Worm (Caenorhabditis elegans) whole organism, young adult: ENCODE data around the gene rps-25.

ENCODE experiments used
- B0035.1 ChIP-seq: sonication (generic microtip); optimal IDR thresholded peaks from 2 replicates; lab custom pipeline; 2016; ENCODE audit warnings: missing genetic modification characterization, mild to moderate bottlenecking, missing compliant biosample characterization, missing genotype, missing genetic modification reagents
- B0336.3 ChIP-seq: fragments of 200-800 bp; sonication (Bioruptor generic); IDR thresholded peaks from 2 replicates; pipeline ENCODE4 v1.3.6; 2022; ENCODE audit warnings: missing genetic modification characterization, missing compliant biosample characterization
- C06A6.2 ChIP-seq: fragments of 200-800 bp; sonication (Bioruptor generic); conservative IDR thresholded peaks from 2 replicates; pipeline ENCODE4 v1.3.6; 2022; ENCODE audit warnings: missing genetic modification characterization, missing compliant biosample characterization
- F49E8.2 ChIP-seq: sonication (generic microtip); optimal IDR thresholded peaks from 3 replicates; lab custom pipeline; 2017; ENCODE audit warnings: missing genetic modification characterization, mild to moderate bottlenecking, missing compliant biosample characterization, antibody characterized with exemption, moderate library complexity; ENCODE audit not compliant: insufficient read depth
- T26A5.8 ChIP-seq: sonication (generic microtip); optimal IDR thresholded peaks from 2 replicates; lab custom pipeline; 2016; ENCODE audit warnings: missing genetic modification characterization, missing compliant biosample characterization
- Y53F4B.3 ChIP-seq: fragments of 200-800 bp; sonication (Bioruptor generic); IDR thresholded peaks from 2 replicates; pipeline ENCODE4 v1.3.6; 2022; ENCODE audit warnings: missing genetic modification reagents, missing genetic modification characterization, missing compliant biosample characterization
- Y56A3A.18 ChIP-seq: fragments of 200-800 bp; sonication (Bioruptor generic); IDR thresholded peaks from 2 replicates; pipeline ENCODE4 v1.3.6; 2022; ENCODE audit warnings: missing genetic modification reagents, missing genetic modification characterization, missing compliant biosample characterization
- ZK185.1 ChIP-seq: sonication (generic microtip); optimal IDR thresholded peaks from 2 replicates; lab custom pipeline; 2016; ENCODE audit warnings: mild to moderate bottlenecking, missing genetic modification characterization, missing compliant biosample characterization; ENCODE audit not compliant: poor library complexity, severe bottlenecking
- aptf-2 ChIP-seq: fragments of 200-800 bp; sonication (Bioruptor generic); conservative IDR thresholded peaks from 2 replicates; pipeline ENCODE4 v1.3.6; 2022; ENCODE audit warnings: missing genetic modification reagents, missing genetic modification characterization, missing compliant biosample characterization
- cebp-1 ChIP-seq, 2 experiments: fragments of 200-800 bp in 1 of 2; sonication (Bioruptor generic) in 1 of 2; sonication (generic microtip) in 1 of 2; IDR thresholded peaks in 1 of 2; optimal IDR thresholded peaks in 1 of 2; 2 replicates each; pipeline versions ENCODE4 v1.3.6 to Lab custom; 2017 to 2022; ENCODE audit warnings: missing compliant biosample characterization in 2 of 2, missing genetic modification characterization in 2 of 2, mild to moderate bottlenecking in 1 of 2, missing genetic modification reagents in 1 of 2, moderate library complexity in 1 of 2
- cebp-2 ChIP-seq: fragments of 200-800 bp; sonication (Bioruptor generic); IDR thresholded peaks from 2 replicates; pipeline ENCODE4 v1.3.6; 2022; ENCODE audit warnings: missing genetic modification characterization, missing compliant biosample characterization
- ceh-100 ChIP-seq: fragments of 200-800 bp; sonication (Bioruptor generic); IDR thresholded peaks from 2 replicates; pipeline ENCODE4 v1.3.6; 2022; ENCODE audit warnings: missing genetic modification reagents, missing genetic modification characterization, missing compliant biosample characterization
- ceh-27 ChIP-seq: fragments of 200-800 bp; sonication (Bioruptor generic); optimal IDR thresholded peaks from 2 replicates; lab custom pipeline; 2018; ENCODE audit warnings: mild to moderate bottlenecking, missing genetic modification characterization, moderate library complexity, missing compliant biosample characterization
- ceh-58 ChIP-seq: fragments of 200-800 bp; sonication (Bioruptor generic); IDR thresholded peaks from 2 replicates; pipeline ENCODE4 v1.3.6; 2022; ENCODE audit warnings: missing genetic modification characterization, missing compliant biosample characterization
- ceh-91 ChIP-seq: fragments of 200-800 bp; sonication (Bioruptor generic); IDR thresholded peaks from 2 replicates; pipeline ENCODE4 v1.3.6; 2022; ENCODE audit warnings: missing genetic modification reagents, missing genetic modification characterization, missing compliant biosample characterization
- die-1 ChIP-seq: sonication (generic microtip); optimal IDR thresholded peaks from 2 replicates; lab custom pipeline; 2016; ENCODE audit warnings: missing genotype, mild to moderate bottlenecking, missing genetic modification characterization, missing compliant biosample characterization
- dox-1 ChIP-seq: fragments of 200-800 bp; sonication (Bioruptor generic); IDR thresholded peaks from 2 replicates; pipeline ENCODE4 v1.3.6; 2022; ENCODE audit warnings: missing genetic modification reagents, missing genetic modification characterization, missing compliant biosample characterization
- dpff-1 ChIP-seq: sonication (generic microtip); optimal IDR thresholded peaks from 2 replicates; lab custom pipeline; 2017; ENCODE audit warnings: mild to moderate bottlenecking, missing genetic modification characterization, missing compliant biosample characterization
- ets-4 ChIP-seq: fragments of 200-800 bp; sonication (Bioruptor generic); optimal IDR thresholded peaks from 2 replicates; lab custom pipeline; 2018; ENCODE audit warnings: mild to moderate bottlenecking, missing genetic modification characterization, missing compliant biosample characterization
- him-1 ChIP-seq: sonication (generic microtip); optimal IDR thresholded peaks from 2 replicates; lab custom pipeline; 2016; ENCODE audit warnings: missing genotype, missing genetic modification reagents, missing genetic modification characterization, missing compliant biosample characterization
- hlh-26 ChIP-seq: fragments of 200-800 bp; sonication (Bioruptor generic); conservative IDR thresholded peaks from 2 replicates; pipeline ENCODE4 v1.3.6; 2022; ENCODE audit warnings: missing genetic modification reagents, missing genetic modification characterization, missing compliant biosample characterization
- lir-1 ChIP-seq: fragments of 200-800 bp; sonication (Bioruptor generic); conservative IDR thresholded peaks from 2 replicates; pipeline ENCODE4 v1.3.6; 2022; ENCODE audit warnings: missing genetic modification reagents, missing genetic modification characterization, missing compliant biosample characterization
- lsl-1 ChIP-seq: fragments of 200-800 bp; sonication (Bioruptor generic); optimal IDR thresholded peaks from 2 replicates; lab custom pipeline; 2018; ENCODE audit warnings: mild to moderate bottlenecking, missing genetic modification characterization, moderate library complexity, missing compliant biosample characterization
- madf-8 ChIP-seq: fragments of 200-800 bp; sonication (Bioruptor generic); conservative IDR thresholded peaks from 2 replicates; pipeline ENCODE4 v1.3.6; 2022; ENCODE audit warnings: missing genetic modification reagents, missing genetic modification characterization, missing compliant biosample characterization
- nhr-120 ChIP-seq: fragments of 200-800 bp; sonication (Bioruptor generic); IDR thresholded peaks from 2 replicates; pipeline ENCODE4 v1.3.6; 2022; ENCODE audit warnings: missing genetic modification characterization, missing compliant biosample characterization
- pbrm-1 ChIP-seq: fragments of 200-800 bp; sonication (Bioruptor generic); IDR thresholded peaks from 2 replicates; pipeline ENCODE4 v1.3.6; 2022; ENCODE audit warnings: missing genetic modification reagents, missing genetic modification characterization, missing compliant biosample characterization
- sdz-38 ChIP-seq: sonication (generic microtip); optimal IDR thresholded peaks from 2 replicates; lab custom pipeline; 2016; ENCODE audit warnings: missing genotype, missing genetic modification characterization, missing compliant biosample characterization
- snpc-1.3 ChIP-seq: sonication (generic microtip); optimal IDR thresholded peaks from 2 replicates; lab custom pipeline; 2017; ENCODE audit warnings: missing genetic modification characterization, mild to moderate bottlenecking, missing compliant biosample characterization, antibody characterized with exemption, moderate library complexity, missing genotype, missing genetic modification reagents; ENCODE audit not compliant: insufficient read depth
- tbp1 ChIP-seq: fragments of 200-800 bp; sonication (Bioruptor generic); optimal IDR thresholded peaks from 2 replicates; lab custom pipeline; 2018; ENCODE audit warnings: mild to moderate bottlenecking, missing genetic modification characterization, missing compliant biosample characterization
- ztf-25 ChIP-seq: fragments of 200-800 bp; sonication (Bioruptor generic); IDR thresholded peaks from 2 replicates; pipeline ENCODE4 v1.3.6; 2022; ENCODE audit warnings: missing genetic modification reagents, missing genetic modification characterization, missing compliant biosample characterization

rps-25 gene

ce11 chrIV:5934046-5934445, 13.4 kb downstream of the rps-25 start, which contains the start of gene H32C10.1:
Gene H32C10.1, plus strand, starts transcription at chrIV:5934346.
- no peak for TF ChIP-seq B0336.3 (GFP tag; lab: Robert Waterston, UW)

ce11 chrIV:5930345-5930744, 17.1 kb downstream of the rps-25 start, which contains the start of gene lin-33:
Gene lin-33, plus strand, starts transcription at chrIV:5930645.
- TF ChIP-seq T26A5.8 (tag; lab: Kevin White, UChicago) = no peak
- TF ChIP-seq snpc-1.3 (tag; lab: Kevin White, UChicago) = no peak
- TF ChIP-seq ceh-91 = no peak
- TF ChIP-seq Y56A3A.18 = no peak
- no peak for TF ChIP-seq ceh-100 (GFP tag; lab: Robert Waterston, UW)
- no peak for TF ChIP-seq ets-4 (GFP tag; lab: Kevin White, UChicago)
- TF ChIP-seq Y53F4B.3 = no peak
- no peak for TF ChIP-seq ztf-25 (GFP tag; lab: Robert Waterston, UW)
- no peak for TF ChIP-seq cebp-1 (GFP tag; IDR thresholded peaks at IDR 0.05; lab: Robert Waterston, UW)
- TF ChIP-seq cebp-1 (tag; optimal IDR thresholded peaks at IDR 0.05; lab: Kevin White, UChicago) = no peak
- no peak for TF ChIP-seq dpff-1 (tag; lab: Kevin White, UChicago)
- TF ChIP-seq B0336.3 (GFP tag; lab: Robert Waterston, UW) = no peak
- TF ChIP-seq B0035.1 (tag; lab: Kevin White, UChicago) = no peak
- TF ChIP-seq C06A6.2 = no peak
- TF ChIP-seq madf-8 (GFP tag; lab: Robert Waterston, UW) = no peak

- TF ChIP-seq hlh-26 = no peak
- TF ChIP-seq lir-1 = no peak
Observed at ce11 chrIV:5928957-5929356, 18.4 kb downstream of the rps-25 start.

ce11 chrIV:5927805-5928204, 19.6 kb downstream of the rps-25 start:
- TF ChIP-seq lsl-1 (GFP tag; lab: Kevin White, UChicago) = no peak
- no peak for TF ChIP-seq nhr-120 (GFP tag; lab: Robert Waterston, UW)
- no peak for TF ChIP-seq sdz-38 (tag; lab: Kevin White, UChicago)
- TF ChIP-seq aptf-2 (GFP tag; lab: Robert Waterston, UW) = no peak
- no peak for TF ChIP-seq F49E8.2 (tag; lab: Kevin White, UChicago)

- TF ChIP-seq ceh-27 (no peak), cebp-2 (GFP tag; lab: Robert Waterston, UW) (no peak)
Observed at ce11 chrIV:5926643-5927042, 20.8 kb downstream of the rps-25 start.

- TF ChIP-seq pbrm-1 = no peak
- TF ChIP-seq ceh-58 = no peak
- no peak for TF ChIP-seq die-1
- no peak for TF ChIP-seq him-1 (tag; lab: Kevin White, UChicago)
- no peak for TF ChIP-seq ZK185.1 (tag; lab: Kevin White, UChicago)
- TF ChIP-seq dox-1 (GFP tag; lab: Robert Waterston, UW) = no peak
- TF ChIP-seq tbp1 = no peak
- TF ChIP-seq, all 124 proteins: peak for 0
Observed at ce11 chrIV:5924241-5924640, 23.2 kb downstream of the rps-25 start.
